Fruit fly (Drosophila melanogaster) whole organism, embryonic: ENCODE measurements around the gene Osi2.

Experiments used
- Atf3 ChIP-seq: fragments of 200-800 bp; sonication (Bioruptor generic); optimal IDR thresholded peaks from 3 replicates; lab custom pipeline; 2016; ENCODE audit warnings: missing biosample characterization, missing genetic modification characterization
- BEAF-32 ChIP-seq: fragments of 200-800 bp; sonication (Bioruptor generic); optimal IDR thresholded peaks from 3 replicates; lab custom pipeline; 2017; ENCODE audit warnings: missing biosample characterization, missing genetic modification characterization, mild to moderate bottlenecking, moderate library complexity, missing genetic modification reagents
- Bgb ChIP-seq: fragments of 200-800 bp; sonication (Bioruptor generic); IDR thresholded peaks from 2 replicates; pipeline ENCODE4 v1.3.6; 2022; ENCODE audit warnings: missing biosample characterization, missing genetic modification characterization; ENCODE audit not compliant: partially characterized antibody
- Bteb2 ChIP-seq: fragments of 200-800 bp; sonication (Bioruptor generic); optimal IDR thresholded peaks from 2 replicates; lab custom pipeline; 2016; ENCODE audit warnings: missing biosample characterization, missing genetic modification characterization
- CG10366 ChIP-seq: fragments of 200-800 bp; sonication (Bioruptor generic); IDR thresholded peaks from 2 replicates; pipeline ENCODE4 v1.3.6; 2022; ENCODE audit warnings: missing biosample characterization, missing genetic modification characterization
- CG11093 ChIP-seq: fragments of 200-800 bp; sonication (Bioruptor generic); IDR thresholded peaks from 3 replicates; pipeline ENCODE4 v1.3.6; 2022; ENCODE audit warnings: missing biosample characterization, missing genetic modification characterization
- CG11247 ChIP-seq: fragments of 200-800 bp; sonication (Bioruptor generic); IDR thresholded peaks from 2 replicates; pipeline ENCODE4 v1.3.6; 2022; ENCODE audit warnings: missing biosample characterization, missing genetic modification characterization
- CG13296 ChIP-seq: fragments of 200-800 bp; sonication (Bioruptor generic); optimal IDR thresholded peaks from 3 replicates; lab custom pipeline; 2018; ENCODE audit warnings: missing biosample characterization, mild to moderate bottlenecking, missing genetic modification characterization
- CG14710 ChIP-seq: fragments of 200-800 bp; sonication (Bioruptor generic); optimal IDR thresholded peaks from 3 replicates; lab custom pipeline; 2019; ENCODE audit warnings: missing biosample characterization, mild to moderate bottlenecking, missing genetic modification characterization, moderate library complexity
- CG15269 ChIP-seq: fragments of 200-800 bp; sonication (Bioruptor generic); optimal IDR thresholded peaks from 2 replicates; lab custom pipeline; 2018; ENCODE audit warnings: missing biosample characterization, mild to moderate bottlenecking, missing genetic modification characterization, moderate library complexity
- CG1529 ChIP-seq: fragments of 200-800 bp; sonication (Bioruptor generic); optimal IDR thresholded peaks from 3 replicates; lab custom pipeline; 2018; ENCODE audit warnings: missing biosample characterization, missing genetic modification characterization
- CG17361 ChIP-seq: fragments of 200-800 bp; sonication (Bioruptor generic); IDR thresholded peaks from 3 replicates; pipeline ENCODE4 v1.3.6; 2022; ENCODE audit warnings: missing biosample characterization, missing genetic modification characterization
- CG17385 ChIP-seq: fragments of 200-800 bp; sonication (Bioruptor generic); optimal IDR thresholded peaks from 3 replicates; lab custom pipeline; 2018; ENCODE audit warnings: missing biosample characterization, mild to moderate bottlenecking, missing genetic modification characterization
- CG2678 ChIP-seq: fragments of 200-800 bp; sonication (Bioruptor generic); optimal IDR thresholded peaks from 3 replicates; lab custom pipeline; 2019; ENCODE audit warnings: missing biosample characterization, mild to moderate bottlenecking, missing genetic modification characterization, moderate library complexity
- CG30403 ChIP-seq: fragments of 200-800 bp; sonication (Bioruptor generic); optimal IDR thresholded peaks from 3 replicates; lab custom pipeline; 2016; ENCODE audit warnings: missing biosample characterization, missing genetic modification characterization
- CG7556 ChIP-seq: fragments of 200-800 bp; sonication (Bioruptor generic); optimal IDR thresholded peaks from 2 replicates; lab custom pipeline; 2017; ENCODE audit warnings: missing biosample characterization, mild to moderate bottlenecking, missing genetic modification characterization
- CG7745 ChIP-seq: fragments of 200-800 bp; sonication (Bioruptor generic); optimal IDR thresholded peaks from 2 replicates; lab custom pipeline; 2018; ENCODE audit warnings: missing biosample characterization, mild to moderate bottlenecking, missing genetic modification characterization, moderate library complexity
- D19A ChIP-seq: fragments of 200-800 bp; optimal IDR thresholded peaks from 3 replicates; lab custom pipeline; 2019; ENCODE audit warnings: missing biosample characterization, mild to moderate bottlenecking, missing genetic modification characterization, moderate library complexity
- Dip3 ChIP-seq: fragments of 200-800 bp; sonication (Bioruptor generic); optimal IDR thresholded peaks from 3 replicates; lab custom pipeline; 2016; ENCODE audit warnings: missing biosample characterization, missing genetic modification characterization
- E2f2 ChIP-seq: fragments of 200-800 bp; sonication (Bioruptor generic); IDR thresholded peaks from 2 replicates; pipeline ENCODE4 v1.3.6; 2022; ENCODE audit warnings: missing biosample characterization, missing genetic modification characterization
- ERR ChIP-seq: fragments of 200-800 bp; sonication (Bioruptor generic); optimal IDR thresholded peaks from 2 replicates; lab custom pipeline; 2016; ENCODE audit warnings: missing biosample characterization, missing genetic modification characterization
- Elba2 ChIP-seq: fragments of 200-800 bp; sonication (Bioruptor generic); optimal IDR thresholded peaks from 3 replicates; lab custom pipeline; 2016; ENCODE audit warnings: missing biosample characterization, missing genetic modification characterization
- Hmx ChIP-seq: fragments of 200-800 bp; sonication (Bioruptor generic); optimal IDR thresholded peaks from 2 replicates; lab custom pipeline; 2016; ENCODE audit warnings: missing biosample characterization, missing genetic modification characterization
- Hr39 ChIP-seq: fragments of >200 bp; optimal IDR thresholded peaks from 2 replicates; lab custom pipeline; 2017
- Rx ChIP-seq: fragments of 200-800 bp; sonication (Bioruptor generic); IDR thresholded peaks from 2 replicates; pipeline ENCODE4 v1.3.6; 2022; ENCODE audit warnings: missing biosample characterization, missing genetic modification characterization
- Sin3A ChIP-seq: fragments of >200 bp; optimal IDR thresholded peaks from 2 replicates; lab custom pipeline; 2018
- abd-A ChIP-seq: fragments of 200-800 bp; sonication (Bioruptor generic); optimal IDR thresholded peaks from 3 replicates; lab custom pipeline; 2019; ENCODE audit warnings: missing biosample characterization, mild to moderate bottlenecking, missing genetic modification characterization, moderate library complexity
- bigmax ChIP-seq: fragments of 200-800 bp; sonication (Bioruptor generic); optimal IDR thresholded peaks from 2 replicates; lab custom pipeline; 2018; ENCODE audit warnings: missing biosample characterization, mild to moderate bottlenecking, missing genetic modification characterization
- bowl ChIP-seq: fragments of 200-800 bp; sonication (Bioruptor generic); IDR thresholded peaks from 2 replicates; pipeline ENCODE4 v1.3.6; 2022; ENCODE audit warnings: missing biosample characterization, missing genetic modification characterization
- chif ChIP-seq, 2 experiments: fragments of 200-800 bp; sonication (Bioruptor generic); optimal IDR thresholded peaks; 3 replicates each; lab custom pipeline; 2016; ENCODE audit warnings: missing biosample characterization in 2 of 2, missing genetic modification characterization in 2 of 2
- fd102C ChIP-seq: fragments of 200-800 bp; sonication (Bioruptor generic); optimal IDR thresholded peaks from 2 replicates; lab custom pipeline; 2018; ENCODE audit warnings: missing biosample characterization, mild to moderate bottlenecking, missing genetic modification characterization, moderate library complexity
- gcm ChIP-seq: fragments of 200-800 bp; sonication (Bioruptor generic); optimal IDR thresholded peaks from 2 replicates; lab custom pipeline; 2019; ENCODE audit warnings: missing biosample characterization, mild to moderate bottlenecking, missing genetic modification characterization, moderate library complexity
- her ChIP-seq: fragments of 200-800 bp; sonication (Bioruptor generic); optimal IDR thresholded peaks from 2 replicates; lab custom pipeline; 2016; ENCODE audit warnings: missing biosample characterization, missing genetic modification characterization
- jumu ChIP-seq: fragments of 200-800 bp; sonication (Bioruptor generic); optimal IDR thresholded peaks from 3 replicates; lab custom pipeline; 2016; ENCODE audit warnings: missing biosample characterization, missing genetic modification characterization
- klu ChIP-seq: fragments of 200-800 bp; sonication (Bioruptor generic); IDR thresholded peaks from 2 replicates; pipeline ENCODE4 v1.3.6; 2022; ENCODE audit warnings: missing biosample characterization, missing genetic modification characterization
- maf-S ChIP-seq: fragments of 200-800 bp; sonication (Bioruptor generic); optimal IDR thresholded peaks from 2 replicates; lab custom pipeline; 2016; ENCODE audit warnings: missing biosample characterization, missing genetic modification characterization
- nau ChIP-seq: fragments of 200-800 bp; sonication (Bioruptor generic); optimal IDR thresholded peaks from 3 replicates; lab custom pipeline; 2017; ENCODE audit warnings: missing biosample characterization, mild to moderate bottlenecking, missing genetic modification characterization, missing genetic modification reagents
- nmo ChIP-seq: fragments of 200-800 bp; sonication (Bioruptor generic); optimal IDR thresholded peaks from 2 replicates; lab custom pipeline; 2018; ENCODE audit warnings: missing biosample characterization, mild to moderate bottlenecking, missing genetic modification characterization, moderate library complexity
- oc ChIP-seq: fragments of 200-800 bp; sonication (Bioruptor generic); optimal IDR thresholded peaks from 2 replicates; lab custom pipeline; 2018; ENCODE audit warnings: missing biosample characterization, mild to moderate bottlenecking, missing genetic modification characterization, moderate library complexity
- org-1 ChIP-seq: fragments of 200-800 bp; sonication (Bioruptor generic); optimal IDR thresholded peaks from 2 replicates; lab custom pipeline; 2017; ENCODE audit warnings: missing biosample characterization, missing genetic modification characterization
- p53 ChIP-seq: fragments of 200-800 bp; sonication (Bioruptor generic); optimal IDR thresholded peaks from 2 replicates; lab custom pipeline; 2016; ENCODE audit warnings: missing biosample characterization, missing genetic modification characterization
- peb ChIP-seq: fragments of 200-800 bp; sonication (Bioruptor generic); IDR thresholded peaks from 2 replicates; pipeline ENCODE4 v1.3.6; 2022; ENCODE audit warnings: missing biosample characterization, missing genetic modification characterization
- pnt ChIP-seq: fragments of 200-800 bp; sonication (Bioruptor generic); optimal IDR thresholded peaks from 3 replicates; lab custom pipeline; 2016; ENCODE audit warnings: missing biosample characterization, missing genetic modification characterization
- row ChIP-seq: fragments of 200-800 bp; sonication (Bioruptor generic); IDR thresholded peaks from 3 replicates; pipeline ENCODE4 v1.3.6; 2022; ENCODE audit warnings: missing biosample characterization, missing genetic modification characterization
- ssp ChIP-seq: fragments of 200-800 bp; sonication (Bioruptor generic); IDR thresholded peaks from 2 replicates; pipeline ENCODE4 v1.3.6; 2022; ENCODE audit warnings: missing biosample characterization, missing genetic modification characterization
- tgo ChIP-seq: fragments of 200-800 bp; sonication (Bioruptor generic); IDR thresholded peaks from 3 replicates; pipeline ENCODE4 v1.3.6; 2022; ENCODE audit warnings: missing biosample characterization, missing genetic modification characterization
- trh ChIP-seq: fragments of 200-800 bp; sonication (Bioruptor generic); optimal IDR thresholded peaks from 2 replicates; lab custom pipeline; 2016; ENCODE audit warnings: missing biosample characterization, missing genetic modification characterization
- ttk ChIP-seq: fragments of 200-800 bp; sonication (Bioruptor generic); IDR thresholded peaks from 2 replicates; pipeline ENCODE4 v2.1.2; 2022; ENCODE audit warnings: missing biosample characterization, missing genetic modification characterization
- unpg ChIP-seq: fragments of 200-800 bp; sonication (Bioruptor generic); optimal IDR thresholded peaks from 3 replicates; lab custom pipeline; 2018; ENCODE audit warnings: missing biosample characterization, mild to moderate bottlenecking, missing genetic modification characterization, moderate library complexity
- zen2 ChIP-seq: fragments of 200-800 bp; sonication (Bioruptor generic); IDR thresholded peaks from 3 replicates; pipeline ENCODE4 v1.3.6; 2022; ENCODE audit warnings: missing biosample characterization, missing genetic modification characterization; ENCODE audit not compliant: partially characterized antibody
- zf30C ChIP-seq: fragments of 200-800 bp; sonication (Bioruptor generic); optimal IDR thresholded peaks from 3 replicates; lab custom pipeline; 2018; ENCODE audit warnings: missing biosample characterization, mild to moderate bottlenecking, missing genetic modification characterization

Gene Osi2

dm6 chr3R:6229055-6229841, 20.1 kb downstream of the Osi2 start (continued):
- no peak for TF ChIP-seq ERR (GFP tag; lab: Kevin White, UChicago)
- TF ChIP-seq Hr39 (lab: Kevin White, UChicago) = no peak
- no peak for TF ChIP-seq org-1
- no peak for TF ChIP-seq CG11093 (GFP tag; lab: Robert Waterston, UW)
- no peak for TF ChIP-seq ssp (GFP tag; lab: Robert Waterston, UW)
- peak; percentile 42 for TF ChIP-seq CG30403
- no peak for TF ChIP-seq CG13296 (GFP tag; lab: Kevin White, UChicago)
- TF ChIP-seq fd102C = no peak
- TF ChIP-seq BEAF-32 (GFP tag; lab: Kevin White, UChicago) = no peak
- TF ChIP-seq CG10366 = no peak
- peak; percentile 38 for TF ChIP-seq CG2678 (tag; lab: Kevin White, UChicago)
- no peak for TF ChIP-seq CG11247
- peak; percentile 14 for TF ChIP-seq unpg (GFP tag; lab: Kevin White, UChicago)
- no peak for TF ChIP-seq tgo (GFP tag; lab: Robert Waterston, UW)
- TF ChIP-seq Atf3 = no peak
- peak; percentile 51; the same call in 1 of the 3 replicates for TF ChIP-seq CG17361 (GFP tag; lab: Robert Waterston, UW)
- no peak for TF ChIP-seq oc (tag; lab: Kevin White, UChicago)
- no peak for TF ChIP-seq bowl (GFP tag; lab: Robert Waterston, UW)
- no peak for TF ChIP-seq Elba2 (GFP tag; lab: Kevin White, UChicago)
- TF ChIP-seq jumu = no peak
- peak; percentile 26 for TF ChIP-seq pnt (GFP tag; lab: Kevin White, UChicago)
- TF ChIP-seq CG7745 (tag; lab: Kevin White, UChicago) = no peak
- no peak for TF ChIP-seq zf30C (GFP tag; lab: Kevin White, UChicago)
- TF ChIP-seq nau (GFP tag; lab: Kevin White, UChicago) = no peak
- no peak for TF ChIP-seq maf-S
- TF ChIP-seq p53 (GFP tag; lab: Kevin White, UChicago) = no peak
- no peak for TF ChIP-seq Rx
- 0 out of 3 replicates have a peak, but pooled peaks have one; percentile 5 for TF ChIP-seq row (GFP tag; lab: Robert Waterston, UW)
- no peak for TF ChIP-seq zen2 (GFP tag; lab: Robert Waterston, UW)
- TF ChIP-seq peb = no peak
- no peak for TF ChIP-seq Dip3 (GFP tag; lab: Kevin White, UChicago)
- no peak for TF ChIP-seq her (GFP tag; lab: Kevin White, UChicago)
- TF ChIP-seq gcm (GFP tag; lab: Kevin White, UChicago) = no peak
- no peak for TF ChIP-seq Bteb2 (GFP tag; lab: Kevin White, UChicago)
- peak in 1 of 2 experiments; percentile 5 for TF ChIP-seq chif (GFP tag; optimal IDR thresholded peaks at IDR 0.05; lab: Kevin White, UChicago)
- no peak for TF ChIP-seq ttk
- TF ChIP-seq CG1529 (GFP tag; lab: Kevin White, UChicago) = peak; percentile 37
- no peak for TF ChIP-seq klu (GFP tag; lab: Robert Waterston, UW)
- TF ChIP-seq CG17385 (GFP tag; lab: Kevin White, UChicago) = no peak
- TF ChIP-seq nmo (GFP tag; lab: Kevin White, UChicago) = peak; percentile 57
- TF ChIP-seq Sin3A (lab: Kevin White, UChicago) = no peak
- TF ChIP-seq D19A = peak; percentile 65
- peak; percentile 8 for TF ChIP-seq CG14710 (tag; lab: Kevin White, UChicago)
- TF ChIP-seq CG7556 (GFP tag; lab: Kevin White, UChicago) = peak; percentile 39
- TF ChIP-seq Bgb = no peak
- TF ChIP-seq abd-A = no peak
- TF ChIP-seq E2f2 (GFP tag; lab: Robert Waterston, UW) = no peak
- TF ChIP-seq Hmx (GFP tag; lab: Kevin White, UChicago) = no peak
- no peak for TF ChIP-seq trh
- no peak for TF ChIP-seq bigmax (GFP tag; lab: Kevin White, UChicago)
- no peak for TF ChIP-seq CG15269 (tag; lab: Kevin White, UChicago)
